Fruit fly (Drosophila melanogaster) whole organism, embryonic: ENCODE results near the gene Sfxn2.
A peak's percentile ranks its signal among the peaks of the same experiment; 100 is the strongest.

Experiments
- ATbp ChIP-seq: fragments of 200-800 bp; sonication (Bioruptor generic); optimal IDR thresholded peaks from 2 replicates; lab custom pipeline; 2017; ENCODE audit warnings: missing biosample characterization, mild to moderate bottlenecking, missing genetic modification characterization, missing genetic modification reagents
- CG11093 ChIP-seq: fragments of 200-800 bp; sonication (Bioruptor generic); IDR thresholded peaks from 3 replicates; pipeline ENCODE4 v1.3.6; 2022; ENCODE audit warnings: missing biosample characterization, missing genetic modification characterization
- CG11723 ChIP-seq: fragments of 200-800 bp; sonication (Bioruptor generic); optimal IDR thresholded peaks from 2 replicates; lab custom pipeline; 2017; ENCODE audit warnings: missing biosample characterization, mild to moderate bottlenecking, missing genetic modification characterization
- CG13424 ChIP-seq: fragments of 200-800 bp; sonication (Bioruptor generic); optimal IDR thresholded peaks from 2 replicates; lab custom pipeline; 2019; ENCODE audit warnings: missing biosample characterization, mild to moderate bottlenecking, missing genetic modification characterization, moderate library complexity
- CG14667 ChIP-seq: fragments of 200-800 bp; sonication (Bioruptor generic); IDR thresholded peaks from 2 replicates; pipeline ENCODE4 v1.3.6; 2022; ENCODE audit warnings: missing biosample characterization, missing genetic modification characterization
- CG15601 ChIP-seq: fragments of 200-800 bp; sonication (Bioruptor generic); optimal IDR thresholded peaks from 3 replicates; lab custom pipeline; 2019; ENCODE audit warnings: missing biosample characterization, mild to moderate bottlenecking, missing genetic modification characterization, moderate library complexity
- CG17328 ChIP-seq: fragments of 200-800 bp; sonication (Bioruptor generic); IDR thresholded peaks from 2 replicates; pipeline ENCODE4 v1.3.6; 2022; ENCODE audit warnings: missing biosample characterization, missing genetic modification characterization
- CG2875 ChIP-seq: fragments of 200-800 bp; sonication (Bioruptor generic); optimal IDR thresholded peaks from 2 replicates; lab custom pipeline; 2017; ENCODE audit warnings: missing biosample characterization, mild to moderate bottlenecking, missing genetic modification characterization, missing genetic modification reagents
- CG3163 ChIP-seq: fragments of 200-800 bp; sonication (Bioruptor generic); optimal IDR thresholded peaks from 3 replicates; lab custom pipeline; 2016; ENCODE audit warnings: missing biosample characterization, missing genetic modification characterization
- CG32532 ChIP-seq: fragments of 200-800 bp; sonication (Bioruptor generic); IDR thresholded peaks from 2 replicates; pipeline ENCODE4 v1.3.6; 2022; ENCODE audit warnings: missing biosample characterization, missing genetic modification characterization
- CG4282 ChIP-seq: fragments of 200-800 bp; sonication (Bioruptor generic); optimal IDR thresholded peaks from 2 replicates; lab custom pipeline; 2016; ENCODE audit warnings: missing biosample characterization, missing genetic modification characterization
- CG6689 ChIP-seq: fragments of 200-800 bp; sonication (Bioruptor generic); IDR thresholded peaks from 2 replicates; pipeline ENCODE4 v1.3.6; 2022; ENCODE audit warnings: missing biosample characterization, missing genetic modification characterization
- CG6813 ChIP-seq: fragments of 200-800 bp; sonication (Bioruptor generic); optimal IDR thresholded peaks from 2 replicates; lab custom pipeline; 2017; ENCODE audit warnings: missing biosample characterization, missing genetic modification characterization, mild to moderate bottlenecking, moderate library complexity, missing genetic modification reagents
- CG7372 ChIP-seq: fragments of 200-800 bp; sonication (Bioruptor generic); IDR thresholded peaks from 2 replicates; pipeline ENCODE4 v1.3.6; 2022; ENCODE audit warnings: missing biosample characterization, missing genetic modification characterization
- CG7987 ChIP-seq: fragments of 200-800 bp; sonication (Bioruptor generic); optimal IDR thresholded peaks from 2 replicates; lab custom pipeline; 2018; ENCODE audit warnings: missing biosample characterization, mild to moderate bottlenecking, missing genetic modification characterization, moderate library complexity
- CG9727 ChIP-seq: fragments of 200-800 bp; sonication (Bioruptor generic); optimal IDR thresholded peaks from 3 replicates; lab custom pipeline; 2017; ENCODE audit warnings: missing biosample characterization, mild to moderate bottlenecking, missing genetic modification characterization
- CG9932 ChIP-seq: fragments of 200-800 bp; sonication (Bioruptor generic); IDR thresholded peaks from 2 replicates; pipeline ENCODE4 v1.3.6; 2022; ENCODE audit warnings: missing biosample characterization, missing genetic modification characterization
- D ChIP-seq, 2 experiments: fragments of 200-800 bp in 1 of 2; fragments of >200 bp in 1 of 2; sonication (Bioruptor generic) in 1 of 2; optimal IDR thresholded peaks; 2 replicates in 1 of 2; 3 replicates in 1 of 2; lab custom pipeline; 2017; ENCODE audit warnings: mild to moderate bottlenecking in 1 of 2, missing biosample characterization in 1 of 2, missing genetic modification characterization in 1 of 2, missing genetic modification reagents in 1 of 2
- Drgx ChIP-seq: fragments of 200-800 bp; sonication (Bioruptor generic); IDR thresholded peaks from 2 replicates; pipeline ENCODE4 v1.3.6; 2022; ENCODE audit warnings: missing biosample characterization, missing genetic modification characterization
- GATAe ChIP-seq: fragments of 200-800 bp; sonication (Bioruptor generic); conservative IDR thresholded peaks from 2 replicates; pipeline ENCODE4 v1.3.6; 2022; ENCODE audit warnings: missing biosample characterization, missing genetic modification characterization
- Gsc ChIP-seq: fragments of 200-800 bp; sonication (Bioruptor generic); IDR thresholded peaks from 2 replicates; pipeline ENCODE4 v1.3.6; 2022; ENCODE audit warnings: missing biosample characterization, missing genetic modification characterization
- Hmr ChIP-seq: fragments of 200-800 bp; sonication (Bioruptor generic); optimal IDR thresholded peaks from 3 replicates; lab custom pipeline; 2017; ENCODE audit warnings: mild to moderate bottlenecking, missing biosample characterization, missing genetic modification reagents, missing genetic modification characterization
- Hsf ChIP-seq: fragments of 200-800 bp; sonication (Bioruptor generic); optimal IDR thresholded peaks from 3 replicates; lab custom pipeline; 2016; ENCODE audit warnings: missing biosample characterization, missing genetic modification characterization
- MBD-R2 ChIP-seq: fragments of 200-800 bp; sonication (Bioruptor generic); IDR thresholded peaks from 2 replicates; pipeline ENCODE4 v1.3.6; 2022; ENCODE audit warnings: missing biosample characterization, missing genetic modification characterization
- MESR4 ChIP-seq: fragments of 200-800 bp; sonication (Bioruptor generic); optimal IDR thresholded peaks from 2 replicates; lab custom pipeline; 2018; ENCODE audit warnings: missing biosample characterization, mild to moderate bottlenecking, missing genetic modification characterization, moderate library complexity
- Opbp ChIP-seq: fragments of 200-800 bp; sonication (Bioruptor generic); IDR thresholded peaks from 3 replicates; pipeline ENCODE4 v1.3.6; 2022; ENCODE audit warnings: missing biosample characterization, missing genetic modification characterization; ENCODE audit not compliant: partially characterized antibody
- Poxn ChIP-seq: fragments of 200-800 bp; sonication (Bioruptor generic); IDR thresholded peaks from 2 replicates; pipeline ENCODE4 v1.3.6; 2022; ENCODE audit warnings: missing biosample characterization, missing genetic modification characterization
- Rx ChIP-seq: fragments of 200-800 bp; sonication (Bioruptor generic); IDR thresholded peaks from 2 replicates; pipeline ENCODE4 v1.3.6; 2022; ENCODE audit warnings: missing biosample characterization, missing genetic modification characterization
- Stat92E ChIP-seq, 3 experiments: fragments of >200 bp in 2 of 3; fragments of 200-800 bp in 1 of 3; sonication (Bioruptor generic) in 1 of 3; optimal IDR thresholded peaks; 2 replicates each; lab custom pipeline; 2017 to 2019; ENCODE audit warnings: missing biosample characterization in 3 of 3, missing genetic modification characterization in 3 of 3, mild to moderate bottlenecking in 1 of 3, moderate library complexity in 1 of 3
- Xrp1 ChIP-seq: fragments of 200-800 bp; sonication (Bioruptor generic); IDR thresholded peaks from 2 replicates; pipeline ENCODE4 v1.3.6; 2022; ENCODE audit warnings: missing biosample characterization, missing genetic modification characterization
- bcd ChIP-seq: fragments of 200-800 bp; sonication (Bioruptor generic); optimal IDR thresholded peaks from 2 replicates; lab custom pipeline; 2017; ENCODE audit warnings: missing biosample characterization, mild to moderate bottlenecking, missing genetic modification characterization
- bigmax ChIP-seq: fragments of 200-800 bp; sonication (Bioruptor generic); optimal IDR thresholded peaks from 2 replicates; lab custom pipeline; 2018; ENCODE audit warnings: missing biosample characterization, mild to moderate bottlenecking, missing genetic modification characterization
- bowl ChIP-seq: fragments of 200-800 bp; sonication (Bioruptor generic); IDR thresholded peaks from 2 replicates; pipeline ENCODE4 v1.3.6; 2022; ENCODE audit warnings: missing biosample characterization, missing genetic modification characterization
- bsh ChIP-seq, 2 experiments: fragments of 200-800 bp; sonication (Bioruptor generic); optimal IDR thresholded peaks; 2 replicates each; lab custom pipeline; 2017 to 2018; ENCODE audit warnings: mild to moderate bottlenecking in 2 of 2, missing biosample characterization in 2 of 2, missing genetic modification characterization in 2 of 2, moderate library complexity in 1 of 2
- crol ChIP-seq: fragments of 200-800 bp; sonication (Bioruptor generic); IDR thresholded peaks from 2 replicates; pipeline ENCODE4 v1.3.6; 2022; ENCODE audit warnings: missing biosample characterization, missing genetic modification characterization
- dm ChIP-seq: fragments of 200-800 bp; sonication (Bioruptor generic); optimal IDR thresholded peaks from 3 replicates; lab custom pipeline; 2016; ENCODE audit warnings: missing biosample characterization, missing genetic modification characterization
- gro ChIP-seq: fragments of 200-800 bp; sonication (Bioruptor generic); optimal IDR thresholded peaks from 2 replicates; lab custom pipeline; 2016; ENCODE audit warnings: missing biosample characterization, missing genetic modification characterization
- kni ChIP-seq: fragments of 200-800 bp; sonication (Bioruptor generic); optimal IDR thresholded peaks from 3 replicates; lab custom pipeline; 2017; ENCODE audit warnings: mild to moderate bottlenecking, missing biosample characterization, missing genetic modification reagents, missing genetic modification characterization
- lab ChIP-seq: fragments of 200-800 bp; sonication (Bioruptor generic); optimal IDR thresholded peaks from 3 replicates; lab custom pipeline; 2017; ENCODE audit warnings: missing biosample characterization, missing genetic modification characterization, mild to moderate bottlenecking, moderate library complexity, missing genetic modification reagents
- sd ChIP-seq: fragments of 200-800 bp; sonication (Bioruptor generic); optimal IDR thresholded peaks from 3 replicates; lab custom pipeline; 2018; ENCODE audit warnings: missing biosample characterization, mild to moderate bottlenecking, missing genetic modification characterization, moderate library complexity
- so ChIP-seq: fragments of 200-800 bp; sonication (Bioruptor generic); IDR thresholded peaks from 3 replicates; pipeline ENCODE4 v1.3.6; 2022; ENCODE audit warnings: missing biosample characterization, missing genetic modification characterization
- sqz ChIP-seq: fragments of 200-800 bp; sonication (Bioruptor generic); optimal IDR thresholded peaks from 3 replicates; lab custom pipeline; 2018; ENCODE audit warnings: missing biosample characterization, mild to moderate bottlenecking, missing genetic modification characterization
- toy ChIP-seq: fragments of 200-800 bp; sonication (Bioruptor generic); IDR thresholded peaks from 2 replicates; pipeline ENCODE4 v1.3.6; 2022; ENCODE audit warnings: missing biosample characterization, missing genetic modification characterization
- trh ChIP-seq: fragments of 200-800 bp; sonication (Bioruptor generic); optimal IDR thresholded peaks from 2 replicates; lab custom pipeline; 2016; ENCODE audit warnings: missing biosample characterization, missing genetic modification characterization
- unc-4 ChIP-seq: fragments of 200-800 bp; sonication (Bioruptor generic); IDR thresholded peaks from 2 replicates; pipeline ENCODE4 v1.3.6; 2022; ENCODE audit warnings: missing biosample characterization, missing genetic modification characterization; ENCODE audit not compliant: partially characterized antibody
- vfl ChIP-seq: fragments of 200-800 bp; sonication (Bioruptor generic); optimal IDR thresholded peaks from 2 replicates; lab custom pipeline; 2016; ENCODE audit warnings: missing biosample characterization, missing genetic modification characterization
- wdn ChIP-seq: fragments of 200-800 bp; sonication (Bioruptor generic); IDR thresholded peaks from 2 replicates; pipeline ENCODE4 v1.3.6; 2022; ENCODE audit warnings: missing biosample characterization, missing genetic modification characterization

The Sfxn2 gene

dm6 chr3L:19072177-19072603, 9.2 kb downstream of the Sfxn2 start (continued):
- TF ChIP-seq CG6689 (GFP tag; lab: Robert Waterston, UW) (no peak), crol (GFP tag; lab: Robert Waterston, UW) (peak; percentile 90), CG11093 (no peak), vfl (GFP tag; lab: Kevin White, UChicago) (no peak), trh (GFP tag; lab: Kevin White, UChicago) (no peak), Hmr (GFP tag; lab: Kevin White, UChicago) (peak; percentile 69), CG9727 (GFP tag; lab: Kevin White, UChicago) (no peak), bcd (GFP tag; lab: Kevin White, UChicago) (no peak), MBD-R2 (GFP tag; lab: Robert Waterston, UW) (0 out of 2 replicates have a peak, but pooled peaks have one; percentile 6), toy (GFP tag; lab: Robert Waterston, UW) (no peak), dm (GFP tag; lab: Kevin White, UChicago) (no peak), Opbp (GFP tag; lab: Robert Waterston, UW) (no peak), Drgx (GFP tag; lab: Robert Waterston, UW) (peak; percentile 45), bigmax (GFP tag; lab: Kevin White, UChicago) (no peak), CG14667 (GFP tag; lab: Robert Waterston, UW) (no peak), CG9932 (GFP tag; lab: Robert Waterston, UW) (peak; percentile 41; the same call in 1 of the 2 replicates)

- TF ChIP-seq MESR4, result no peak
- TF ChIP-seq GATAe (GFP tag; lab: Robert Waterston, UW), result no peak
- peak in 1 of 2 experiments; percentile 7 for TF ChIP-seq bsh (GFP tag; optimal IDR thresholded peaks at IDR 0.05; lab: Kevin White, UChicago)
- TF ChIP-seq kni, result peak; percentile 76
- no peak for TF ChIP-seq Rx (GFP tag; lab: Robert Waterston, UW)
- TF ChIP-seq CG7987 (GFP tag; lab: Kevin White, UChicago), result peak; percentile 23
- no peak for TF ChIP-seq Stat92E (GFP tag; optimal IDR thresholded peaks at IDR 0.05; lab: Kevin White, UChicago)
- TF ChIP-seq bowl (GFP tag; lab: Robert Waterston, UW), result peak; percentile 26; the same call in 1 of the 2 replicates
- peak; percentile 41 for TF ChIP-seq CG2875 (GFP tag; lab: Kevin White, UChicago)
- TF ChIP-seq CG4282 (GFP tag; lab: Kevin White, UChicago), result no peak
- TF ChIP-seq lab (GFP tag; lab: Kevin White, UChicago), result peak; percentile 22
- no peak for TF ChIP-seq D (optimal IDR thresholded peaks at IDR 0.05; lab: Kevin White, UChicago)
- TF ChIP-seq D (GFP tag; optimal IDR thresholded peaks at IDR 0.05; lab: Kevin White, UChicago), result peak; percentile 14
- 0 out of 2 replicates have a peak, but pooled peaks have one; percentile 16 for TF ChIP-seq CG17328 (GFP tag; lab: Robert Waterston, UW)
- TF ChIP-seq CG15601 (tag; lab: Kevin White, UChicago), result peak; percentile 18
- no peak for TF ChIP-seq Gsc (GFP tag; lab: Robert Waterston, UW)
- TF ChIP-seq CG3163, result no peak
- no peak for TF ChIP-seq Hsf (GFP tag; lab: Kevin White, UChicago)
- TF ChIP-seq CG6813 (GFP tag; lab: Kevin White, UChicago), result peak; percentile 0
- peak; percentile 52 for TF ChIP-seq sqz
- TF ChIP-seq Poxn (GFP tag; lab: Robert Waterston, UW), result no peak
- peak; percentile 31 for TF ChIP-seq CG11723 (GFP tag; lab: Kevin White, UChicago)
- TF ChIP-seq so (GFP tag; lab: Robert Waterston, UW), result peak; percentile 49; the same call in 1 of the 3 replicates
- TF ChIP-seq CG7372 (GFP tag; lab: Robert Waterston, UW), result peak; percentile 68
- TF ChIP-seq CG13424 (tag; lab: Kevin White, UChicago), result no peak
- TF ChIP-seq wdn (GFP tag; lab: Robert Waterston, UW), result no peak
- no peak for TF ChIP-seq unc-4 (GFP tag; lab: Robert Waterston, UW)
- TF ChIP-seq CG32532 (GFP tag; lab: Robert Waterston, UW), result no peak
- peak; percentile 94 for TF ChIP-seq sd (tag; lab: Kevin White, UChicago)
- no peak for TF ChIP-seq Xrp1
- TF ChIP-seq ATbp (GFP tag; lab: Kevin White, UChicago), result peak; percentile 88
- TF ChIP-seq gro (GFP tag; lab: Kevin White, UChicago), result no peak
These were observed 10.3 kb downstream of the Sfxn2 start for dm6 chr3L:19073029-19073908.
